Fruit fly (Drosophila melanogaster) whole organism, embryonic: ENCODE results near the gene CG5171.

Experiments
- Ada2b ChIP-seq: fragments of 200-800 bp; sonication (Bioruptor generic); IDR thresholded peaks from 2 replicates; pipeline ENCODE4 v1.3.6; 2022; ENCODE audit warnings: missing biosample characterization, missing genetic modification characterization
- Adf1 ChIP-seq: fragments of 200-800 bp; sonication (Bioruptor generic); IDR thresholded peaks from 2 replicates; pipeline ENCODE4 v1.3.6; 2022; ENCODE audit warnings: missing biosample characterization, missing genetic modification characterization
- CG12071 ChIP-seq: fragments of 200-800 bp; sonication (Bioruptor generic); optimal IDR thresholded peaks from 3 replicates; lab custom pipeline; 2018; ENCODE audit warnings: missing biosample characterization, mild to moderate bottlenecking, missing genetic modification characterization
- CG12155 ChIP-seq: fragments of 200-800 bp; sonication (Bioruptor generic); optimal IDR thresholded peaks from 3 replicates; lab custom pipeline; 2016; ENCODE audit warnings: missing biosample characterization, missing genetic modification characterization
- CG12769 ChIP-seq: fragments of 200-800 bp; sonication (Bioruptor generic); optimal IDR thresholded peaks from 2 replicates; lab custom pipeline; 2019; ENCODE audit warnings: missing biosample characterization, mild to moderate bottlenecking, missing genetic modification characterization, moderate library complexity
- CG15269 ChIP-seq: fragments of 200-800 bp; sonication (Bioruptor generic); optimal IDR thresholded peaks from 2 replicates; lab custom pipeline; 2018; ENCODE audit warnings: missing biosample characterization, mild to moderate bottlenecking, missing genetic modification characterization, moderate library complexity
- CG1529 ChIP-seq: fragments of 200-800 bp; sonication (Bioruptor generic); optimal IDR thresholded peaks from 3 replicates; lab custom pipeline; 2018; ENCODE audit warnings: missing biosample characterization, missing genetic modification characterization
- CG16815 ChIP-seq: fragments of 200-800 bp; sonication (Bioruptor generic); optimal IDR thresholded peaks from 3 replicates; lab custom pipeline; 2017; ENCODE audit warnings: missing biosample characterization, mild to moderate bottlenecking, missing genetic modification characterization
- CG1792 ChIP-seq: fragments of 200-800 bp; sonication (Bioruptor generic); optimal IDR thresholded peaks from 2 replicates; lab custom pipeline; 2016; ENCODE audit warnings: missing biosample characterization, missing genetic modification characterization
- CG1832 ChIP-seq: fragments of 200-800 bp; sonication (Bioruptor generic); optimal IDR thresholded peaks from 2 replicates; lab custom pipeline; 2017; ENCODE audit warnings: missing biosample characterization, mild to moderate bottlenecking, missing genetic modification characterization, inconsistent platforms
- CG18619 ChIP-seq: fragments of 200-800 bp; sonication (Bioruptor generic); optimal IDR thresholded peaks from 3 replicates; lab custom pipeline; 2017; ENCODE audit warnings: missing biosample characterization, mild to moderate bottlenecking, missing genetic modification characterization
- CG2199 ChIP-seq: fragments of 200-800 bp; sonication (Bioruptor generic); IDR thresholded peaks from 3 replicates; pipeline ENCODE4 v1.3.6; 2022; ENCODE audit warnings: missing biosample characterization, missing genetic modification characterization
- CG2875 ChIP-seq: fragments of 200-800 bp; sonication (Bioruptor generic); optimal IDR thresholded peaks from 2 replicates; lab custom pipeline; 2017; ENCODE audit warnings: missing biosample characterization, mild to moderate bottlenecking, missing genetic modification characterization, missing genetic modification reagents
- CG30020 ChIP-seq: fragments of 200-800 bp; optimal IDR thresholded peaks from 2 replicates; lab custom pipeline; 2019; ENCODE audit warnings: missing biosample characterization, mild to moderate bottlenecking, missing genetic modification characterization, moderate library complexity
- CG32767 ChIP-seq: fragments of 200-800 bp; sonication (Bioruptor generic); IDR thresholded peaks from 2 replicates; pipeline ENCODE4 v1.3.6; 2022; ENCODE audit warnings: missing biosample characterization, missing genetic modification characterization
- CG33213 ChIP-seq: fragments of 200-800 bp; sonication (Bioruptor generic); optimal IDR thresholded peaks from 3 replicates; lab custom pipeline; 2016; ENCODE audit warnings: missing biosample characterization, missing genetic modification characterization
- CG4328 ChIP-seq: fragments of 200-800 bp; sonication (Bioruptor generic); optimal IDR thresholded peaks from 3 replicates; lab custom pipeline; 2017; ENCODE audit warnings: missing biosample characterization, missing genetic modification reagents, missing genetic modification characterization
- CG6854 ChIP-seq: fragments of 200-800 bp; sonication (Bioruptor generic); optimal IDR thresholded peaks from 3 replicates; lab custom pipeline; 2017; ENCODE audit warnings: missing biosample characterization, mild to moderate bottlenecking, missing genetic modification characterization
- Dbx ChIP-seq: fragments of 200-800 bp; sonication (Bioruptor generic); IDR thresholded peaks from 3 replicates; pipeline ENCODE4 v1.3.6; 2022; ENCODE audit warnings: missing biosample characterization, missing genetic modification characterization
- Doc3 ChIP-seq: fragments of 200-800 bp; sonication (Bioruptor generic); IDR thresholded peaks from 3 replicates; pipeline ENCODE4 v1.3.6; 2022; ENCODE audit warnings: missing biosample characterization, missing genetic modification characterization; ENCODE audit not compliant: partially characterized antibody
- E2f1 ChIP-seq: fragments of 200-800 bp; sonication (Bioruptor generic); IDR thresholded peaks from 2 replicates; pipeline ENCODE4 v1.3.6; 2022; ENCODE audit warnings: missing biosample characterization, missing genetic modification characterization
- Ets97D ChIP-seq: fragments of 200-800 bp; sonication (Bioruptor generic); optimal IDR thresholded peaks from 3 replicates; lab custom pipeline; 2016; ENCODE audit warnings: missing biosample characterization, missing genetic modification characterization
- Gug ChIP-seq: fragments of 200-800 bp; sonication (Bioruptor generic); IDR thresholded peaks from 4 replicates; pipeline ENCODE4 v1.3.6; 2022; ENCODE audit warnings: missing biosample characterization, missing genetic modification characterization
- HLH3B ChIP-seq: fragments of 200-800 bp; sonication (Bioruptor generic); IDR thresholded peaks from 2 replicates; pipeline ENCODE4 v1.3.6; 2022; ENCODE audit warnings: missing biosample characterization, missing genetic modification characterization
- Hr39 ChIP-seq: fragments of >200 bp; optimal IDR thresholded peaks from 2 replicates; lab custom pipeline; 2017
- Lim3 ChIP-seq: fragments of 200-800 bp; sonication (Bioruptor generic); IDR thresholded peaks from 2 replicates; pipeline ENCODE4 v1.3.6; 2022; ENCODE audit warnings: missing biosample characterization, missing genetic modification characterization
- MTF-1 ChIP-seq: fragments of 200-800 bp; sonication (Bioruptor generic); optimal IDR thresholded peaks from 2 replicates; lab custom pipeline; 2018; ENCODE audit warnings: missing biosample characterization, mild to moderate bottlenecking, missing genetic modification characterization, borderline replicate concordance
- Mrtf ChIP-seq: fragments of 200-800 bp; sonication (Bioruptor generic); IDR thresholded peaks from 3 replicates; pipeline ENCODE4 v1.3.6; 2022; ENCODE audit warnings: missing biosample characterization, missing genetic modification characterization
- NC2α ChIP-seq: fragments of 200-800 bp; sonication (Bioruptor generic); optimal IDR thresholded peaks from 2 replicates; lab custom pipeline; 2016; ENCODE audit warnings: missing biosample characterization, missing genetic modification characterization
- NC2β ChIP-seq: fragments of 200-800 bp; sonication (Bioruptor generic); optimal IDR thresholded peaks from 2 replicates; lab custom pipeline; 2016; ENCODE audit warnings: missing biosample characterization, missing genetic modification characterization
- Opbp ChIP-seq: fragments of 200-800 bp; sonication (Bioruptor generic); IDR thresholded peaks from 3 replicates; pipeline ENCODE4 v1.3.6; 2022; ENCODE audit warnings: missing biosample characterization, missing genetic modification characterization; ENCODE audit not compliant: partially characterized antibody
- bsh ChIP-seq, 2 experiments: fragments of 200-800 bp; sonication (Bioruptor generic); optimal IDR thresholded peaks; 2 replicates each; lab custom pipeline; 2017 to 2018; ENCODE audit warnings: mild to moderate bottlenecking in 2 of 2, missing biosample characterization in 2 of 2, missing genetic modification characterization in 2 of 2, moderate library complexity in 1 of 2
- chif ChIP-seq, 2 experiments: fragments of 200-800 bp; sonication (Bioruptor generic); optimal IDR thresholded peaks; 3 replicates each; lab custom pipeline; 2016; ENCODE audit warnings: missing biosample characterization in 2 of 2, missing genetic modification characterization in 2 of 2
- hkb ChIP-seq, 2 experiments: fragments of 200-800 bp in 1 of 2; fragments of >200 bp in 1 of 2; sonication (Bioruptor generic) in 1 of 2; IDR thresholded peaks in 1 of 2; optimal IDR thresholded peaks in 1 of 2; 2 replicates each; pipeline versions ENCODE4 v1.3.6 to Lab custom; 2017 to 2022; ENCODE audit warnings: missing biosample characterization in 1 of 2, missing genetic modification characterization in 1 of 2
- lola ChIP-seq, 3 experiments: fragments of >200 bp in 2 of 3; fragments of 200-800 bp in 1 of 3; sonication (Bioruptor generic) in 1 of 3; optimal IDR thresholded peaks; 2 replicates each; lab custom pipeline; 2017 to 2019; ENCODE audit warnings: missing biosample characterization in 3 of 3, missing genetic modification characterization in 3 of 3, mild to moderate bottlenecking in 1 of 3, moderate library complexity in 1 of 3
- nau ChIP-seq: fragments of 200-800 bp; sonication (Bioruptor generic); optimal IDR thresholded peaks from 3 replicates; lab custom pipeline; 2017; ENCODE audit warnings: missing biosample characterization, mild to moderate bottlenecking, missing genetic modification characterization, missing genetic modification reagents
- nom ChIP-seq: fragments of 200-800 bp; sonication (Bioruptor generic); optimal IDR thresholded peaks from 2 replicates; lab custom pipeline; 2017; ENCODE audit warnings: missing biosample characterization, missing genetic modification characterization, mild to moderate bottlenecking, moderate library complexity, missing genetic modification reagents
- odd ChIP-seq: fragments of 200-800 bp; sonication (Bioruptor generic); optimal IDR thresholded peaks from 2 replicates; lab custom pipeline; 2017; ENCODE audit warnings: missing biosample characterization, mild to moderate bottlenecking, missing genetic modification characterization
- onecut ChIP-seq: fragments of 200-800 bp; sonication (Bioruptor generic); IDR thresholded peaks from 2 replicates; pipeline ENCODE4 v1.3.6; 2022; ENCODE audit warnings: missing biosample characterization, missing genetic modification characterization
- pan ChIP-seq, 4 experiments: fragments of >200 bp in 3 of 4; fragments of 200-800 bp in 1 of 4; sonication (Bioruptor generic) in 1 of 4; optimal IDR thresholded peaks in 3 of 4; IDR thresholded peaks in 1 of 4; 2 replicates each; pipeline versions ENCODE4 v1.3.6 to Lab custom; 2017 to 2022; ENCODE audit warnings: missing biosample characterization in 2 of 4, missing genetic modification characterization in 2 of 4, mixed read lengths in 1 of 4
- psq ChIP-seq: fragments of 200-800 bp; sonication (Bioruptor generic); optimal IDR thresholded peaks from 2 replicates; lab custom pipeline; 2017; ENCODE audit warnings: missing biosample characterization, missing genetic modification characterization
- run ChIP-seq: fragments of 200-800 bp; sonication (Bioruptor generic); optimal IDR thresholded peaks from 3 replicates; lab custom pipeline; 2018; ENCODE audit warnings: missing biosample characterization, mild to moderate bottlenecking, missing genetic modification characterization
- schlank ChIP-seq: fragments of 200-800 bp; sonication (Bioruptor generic); optimal IDR thresholded peaks from 2 replicates; lab custom pipeline; 2018; ENCODE audit warnings: missing biosample characterization, mild to moderate bottlenecking, missing genetic modification characterization
- slou ChIP-seq: fragments of 200-800 bp; sonication (Bioruptor generic); optimal IDR thresholded peaks from 3 replicates; lab custom pipeline; 2016; ENCODE audit warnings: missing biosample characterization, missing genetic modification characterization
- trh ChIP-seq: fragments of 200-800 bp; sonication (Bioruptor generic); optimal IDR thresholded peaks from 2 replicates; lab custom pipeline; 2016; ENCODE audit warnings: missing biosample characterization, missing genetic modification characterization
- tx ChIP-seq: fragments of 200-800 bp; sonication (Bioruptor generic); optimal IDR thresholded peaks from 2 replicates; lab custom pipeline; 2016; ENCODE audit warnings: missing biosample characterization, missing genetic modification characterization
- vfl ChIP-seq: fragments of 200-800 bp; sonication (Bioruptor generic); optimal IDR thresholded peaks from 2 replicates; lab custom pipeline; 2016; ENCODE audit warnings: missing biosample characterization, missing genetic modification characterization
- zen ChIP-seq: fragments of 200-800 bp; sonication (Bioruptor generic); optimal IDR thresholded peaks from 3 replicates; lab custom pipeline; 2018; ENCODE audit warnings: missing biosample characterization, mild to moderate bottlenecking, missing genetic modification characterization, moderate library complexity
- zen2 ChIP-seq: fragments of 200-800 bp; sonication (Bioruptor generic); IDR thresholded peaks from 3 replicates; pipeline ENCODE4 v1.3.6; 2022; ENCODE audit warnings: missing biosample characterization, missing genetic modification characterization; ENCODE audit not compliant: partially characterized antibody
- zfh1 ChIP-seq: fragments of 200-800 bp; sonication (Bioruptor generic); IDR thresholded peaks from 3 replicates; pipeline ENCODE4 v1.3.6; 2022; ENCODE audit warnings: missing biosample characterization, missing genetic modification characterization

Gene CG5171

dm6 chr2L:7395813-7396212, 5.3 kb upstream of the CG5171 start (continued):
- TF ChIP-seq chif (GFP tag; optimal IDR thresholded peaks at IDR 0.05; lab: Kevin White, UChicago) (no peak), Gug (GFP tag; lab: Robert Waterston, UW) (no peak), onecut (no peak), Opbp (no peak), vfl (GFP tag; lab: Kevin White, UChicago) (no peak), CG18619 (GFP tag; lab: Kevin White, UChicago) (peak; percentile 37), HLH3B (GFP tag; lab: Robert Waterston, UW) (peak; percentile 57), schlank (tag; lab: Kevin White, UChicago) (no peak), Mrtf (GFP tag; lab: Robert Waterston, UW) (peak; percentile 40; the same call in 1 of the 3 replicates), CG12769 (tag; lab: Kevin White, UChicago) (no peak), Adf1 (no peak), CG12155 (GFP tag; lab: Kevin White, UChicago) (peak; percentile 19), zfh1 (GFP tag; lab: Robert Waterston, UW) (0 out of 3 replicates have a peak, but pooled peaks have one; percentile 25), CG1832 (GFP tag; lab: Kevin White, UChicago) (no peak), zen (tag; lab: Kevin White, UChicago) (no peak), Dbx (no peak; the same call in 2 of the 3 replicates), nom (no peak), zen2 (no peak), CG30020 (tag; lab: Kevin White, UChicago) (no peak), trh (GFP tag; lab: Kevin White, UChicago) (no peak), psq (GFP tag; lab: Kevin White, UChicago) (no peak), CG1529 (no peak), bsh (GFP tag; optimal IDR thresholded peaks at IDR 0.05; lab: Kevin White, UChicago) (peak in 1 of 2 experiments; percentile 44), CG2199 (GFP tag; lab: Robert Waterston, UW) (no peak), CG1792 (GFP tag; lab: Kevin White, UChicago) (no peak), Doc3 (GFP tag; lab: Robert Waterston, UW) (no peak), slou (GFP tag; lab: Kevin White, UChicago) (no peak), NC2α (no peak), tx (no peak), CG16815 (GFP tag; lab: Kevin White, UChicago) (peak; percentile 0), CG33213 (GFP tag; lab: Kevin White, UChicago) (no peak), Hr39 (lab: Kevin White, UChicago) (no peak), nau (GFP tag; lab: Kevin White, UChicago) (no peak), CG4328 (no peak), hkb (optimal IDR thresholded peaks at IDR 0.05; lab: Kevin White, UChicago) (no peak), hkb (GFP tag; IDR thresholded peaks at IDR 0.05; lab: Robert Waterston, UW) (peak; percentile 66), NC2β (GFP tag; lab: Kevin White, UChicago) (no peak), CG12071 (GFP tag; lab: Kevin White, UChicago) (no peak), CG32767 (GFP tag; lab: Robert Waterston, UW) (0 out of 2 replicates have a peak, but pooled peaks have one; percentile 34), lola (GFP tag; optimal IDR thresholded peaks at IDR 0.05; lab: Kevin White, UChicago) (no peak), Lim3 (GFP tag; lab: Robert Waterston, UW) (no peak), run (tag; lab: Kevin White, UChicago) (peak; percentile 29), pan (optimal IDR thresholded peaks at IDR 0.05; lab: Kevin White, UChicago) (no peak), pan (GFP tag; optimal IDR thresholded peaks at IDR 0.05 in 1 of 2, IDR thresholded peaks at IDR 0.05 in 1 of 2) (peak in 1 of 2 experiments; percentile 53), Ada2b (GFP tag; lab: Robert Waterston, UW) (peak; percentile 65), Ets97D (no peak), odd (GFP tag; lab: Kevin White, UChicago) (no peak), E2f1 (GFP tag; lab: Robert Waterston, UW) (no peak), CG6854 (no peak), CG2875 (GFP tag; lab: Kevin White, UChicago) (no peak), MTF-1 (GFP tag; lab: Kevin White, UChicago) (no peak), CG15269 (peak; percentile 78)
